Fruit fly (Drosophila melanogaster) whole organism, embryonic: ENCODE measurements around the gene CG3544.

ENCODE experiments used
- Adf1 ChIP-seq: fragments of 200-800 bp; sonication (Bioruptor generic); IDR thresholded peaks from 2 replicates; pipeline ENCODE4 v1.3.6; 2022; ENCODE audit warnings: missing biosample characterization, missing genetic modification characterization
- Atf3 ChIP-seq: fragments of 200-800 bp; sonication (Bioruptor generic); optimal IDR thresholded peaks from 3 replicates; lab custom pipeline; 2016; ENCODE audit warnings: missing biosample characterization, missing genetic modification characterization
- Atf6 ChIP-seq: fragments of 200-800 bp; sonication (Bioruptor generic); IDR thresholded peaks from 2 replicates; pipeline ENCODE4 v1.3.6; 2022; ENCODE audit warnings: missing biosample characterization, missing genetic modification characterization
- Bdp1 ChIP-seq: fragments of 200-800 bp; sonication (Bioruptor generic); optimal IDR thresholded peaks from 3 replicates; lab custom pipeline; 2016; ENCODE audit warnings: missing biosample characterization, missing genetic modification characterization
- Blimp-1 ChIP-seq: fragments of 200-800 bp; sonication (Bioruptor generic); optimal IDR thresholded peaks from 3 replicates; lab custom pipeline; 2018; ENCODE audit warnings: missing biosample characterization, missing genetic modification characterization, mild to moderate bottlenecking, moderate library complexity, missing genetic modification reagents
- CG10147 ChIP-seq: fragments of 200-800 bp; sonication (Bioruptor generic); optimal IDR thresholded peaks from 2 replicates; lab custom pipeline; 2019; ENCODE audit warnings: missing biosample characterization, mild to moderate bottlenecking, missing genetic modification characterization, moderate library complexity
- CG10267 ChIP-seq: fragments of 200-800 bp; sonication (Bioruptor generic); optimal IDR thresholded peaks from 2 replicates; lab custom pipeline; 2018; ENCODE audit warnings: missing biosample characterization, mild to moderate bottlenecking, missing genetic modification characterization, moderate library complexity
- CG11085 ChIP-seq: fragments of 200-800 bp; sonication (Bioruptor generic); IDR thresholded peaks from 2 replicates; pipeline ENCODE4 v1.3.6; 2022; ENCODE audit warnings: missing biosample characterization, missing genetic modification characterization
- CG11398 ChIP-seq: fragments of 200-800 bp; sonication (Bioruptor generic); optimal IDR thresholded peaks from 2 replicates; lab custom pipeline; 2016; ENCODE audit warnings: missing biosample characterization, missing genetic modification characterization
- CG12769 ChIP-seq: fragments of 200-800 bp; sonication (Bioruptor generic); optimal IDR thresholded peaks from 2 replicates; lab custom pipeline; 2019; ENCODE audit warnings: missing biosample characterization, mild to moderate bottlenecking, missing genetic modification characterization, moderate library complexity
- CG14860 ChIP-seq: fragments of 200-800 bp; sonication (Bioruptor generic); IDR thresholded peaks from 3 replicates; pipeline ENCODE4 v1.3.6; 2022; ENCODE audit warnings: missing biosample characterization, missing genetic modification characterization; ENCODE audit not compliant: partially characterized antibody
- CG15514 ChIP-seq: fragments of 200-800 bp; sonication (Bioruptor generic); optimal IDR thresholded peaks from 3 replicates; lab custom pipeline; 2017; ENCODE audit warnings: missing biosample characterization, missing genetic modification characterization, mild to moderate bottlenecking, moderate library complexity, missing genetic modification reagents
- CG17912 ChIP-seq: fragments of 200-800 bp; sonication (Bioruptor generic); optimal IDR thresholded peaks from 2 replicates; lab custom pipeline; 2018; ENCODE audit warnings: missing biosample characterization, mild to moderate bottlenecking, missing genetic modification characterization
- CG30020 ChIP-seq: fragments of 200-800 bp; optimal IDR thresholded peaks from 2 replicates; lab custom pipeline; 2019; ENCODE audit warnings: missing biosample characterization, mild to moderate bottlenecking, missing genetic modification characterization, moderate library complexity
- CG32767 ChIP-seq: fragments of 200-800 bp; sonication (Bioruptor generic); IDR thresholded peaks from 2 replicates; pipeline ENCODE4 v1.3.6; 2022; ENCODE audit warnings: missing biosample characterization, missing genetic modification characterization
- CG5953 ChIP-seq: fragments of 200-800 bp; sonication (Bioruptor generic); IDR thresholded peaks from 2 replicates; pipeline ENCODE4 v1.3.6; 2022; ENCODE audit warnings: missing biosample characterization, missing genetic modification characterization
- CG6791 ChIP-seq: fragments of 200-800 bp; sonication (Bioruptor generic); IDR thresholded peaks from 3 replicates; pipeline ENCODE4 v1.3.6; 2022; ENCODE audit warnings: missing biosample characterization, missing genetic modification characterization; ENCODE audit not compliant: partially characterized antibody
- CG7556 ChIP-seq: fragments of 200-800 bp; sonication (Bioruptor generic); optimal IDR thresholded peaks from 2 replicates; lab custom pipeline; 2017; ENCODE audit warnings: missing biosample characterization, mild to moderate bottlenecking, missing genetic modification characterization
- CG8290 ChIP-seq, 3 experiments: fragments of 200-800 bp; sonication (Bioruptor generic); optimal IDR thresholded peaks; 2 replicates each; lab custom pipeline; 2016 to 2019; ENCODE audit warnings: missing biosample characterization in 3 of 3, missing genetic modification characterization in 3 of 3, mild to moderate bottlenecking in 2 of 3, moderate library complexity in 1 of 3
- CG8359 ChIP-seq: fragments of 200-800 bp; sonication (Bioruptor generic); optimal IDR thresholded peaks from 2 replicates; lab custom pipeline; 2017; ENCODE audit warnings: missing biosample characterization, mild to moderate bottlenecking, missing genetic modification characterization, borderline replicate concordance
- CG8924 ChIP-seq: fragments of 200-800 bp; optimal IDR thresholded peaks from 3 replicates; lab custom pipeline; 2019; ENCODE audit warnings: missing biosample characterization, mild to moderate bottlenecking, missing genetic modification characterization, moderate library complexity
- E2f2 ChIP-seq: fragments of 200-800 bp; sonication (Bioruptor generic); IDR thresholded peaks from 2 replicates; pipeline ENCODE4 v1.3.6; 2022; ENCODE audit warnings: missing biosample characterization, missing genetic modification characterization
- Elba2 ChIP-seq: fragments of 200-800 bp; sonication (Bioruptor generic); optimal IDR thresholded peaks from 3 replicates; lab custom pipeline; 2016; ENCODE audit warnings: missing biosample characterization, missing genetic modification characterization
- HLH3B ChIP-seq: fragments of 200-800 bp; sonication (Bioruptor generic); IDR thresholded peaks from 2 replicates; pipeline ENCODE4 v1.3.6; 2022; ENCODE audit warnings: missing biosample characterization, missing genetic modification characterization
- Hr78 ChIP-seq, 2 experiments: fragments of 200-800 bp in 1 of 2; fragments of >200 bp in 1 of 2; sonication (Bioruptor generic) in 1 of 2; optimal IDR thresholded peaks; 2 replicates each; lab custom pipeline; 2017 to 2019; ENCODE audit warnings: missing biosample characterization in 2 of 2, missing genetic modification characterization in 2 of 2, mild to moderate bottlenecking in 1 of 2, moderate library complexity in 1 of 2
- Neu2 ChIP-seq: fragments of 200-800 bp; sonication (Bioruptor generic); optimal IDR thresholded peaks from 3 replicates; lab custom pipeline; 2016; ENCODE audit warnings: missing biosample characterization, missing genetic modification characterization, borderline replicate concordance
- Nf-YC ChIP-seq: fragments of 200-800 bp; optimal IDR thresholded peaks from 3 replicates; lab custom pipeline; 2019; ENCODE audit warnings: missing biosample characterization, mild to moderate bottlenecking, missing genetic modification characterization, moderate library complexity
- Pdp1 ChIP-seq, 2 experiments: fragments of 200-800 bp; sonication (Bioruptor generic); optimal IDR thresholded peaks; 3 replicates each; lab custom pipeline; 2016; ENCODE audit warnings: missing biosample characterization in 2 of 2, missing genetic modification characterization in 2 of 2, mild to moderate bottlenecking in 1 of 2, moderate library complexity in 1 of 2
- Side ChIP-seq: fragments of 200-800 bp; sonication (Bioruptor generic); optimal IDR thresholded peaks from 2 replicates; lab custom pipeline; 2016; ENCODE audit warnings: missing biosample characterization, missing genetic modification characterization
- Usf ChIP-seq: fragments of 200-800 bp; sonication (Bioruptor generic); optimal IDR thresholded peaks from 2 replicates; lab custom pipeline; 2017; ENCODE audit warnings: missing genotype, missing biosample characterization, missing genetic modification characterization
- cg ChIP-seq: fragments of 200-800 bp; sonication (Bioruptor generic); optimal IDR thresholded peaks from 3 replicates; lab custom pipeline; 2019; ENCODE audit warnings: missing biosample characterization, mild to moderate bottlenecking, missing genetic modification characterization, moderate library complexity
- chinmo ChIP-seq: fragments of 200-800 bp; sonication (Bioruptor generic); IDR thresholded peaks from 4 replicates; pipeline ENCODE4 v1.3.6; 2022; ENCODE audit warnings: missing biosample characterization, missing genetic modification characterization; ENCODE audit not compliant: partially characterized antibody
- chm ChIP-seq: fragments of 200-800 bp; sonication (Bioruptor generic); IDR thresholded peaks from 2 replicates; pipeline ENCODE4 v1.3.6; 2022; ENCODE audit warnings: missing biosample characterization, missing genetic modification characterization
- dmrt11E ChIP-seq: fragments of 200-800 bp; sonication (Bioruptor generic); optimal IDR thresholded peaks from 3 replicates; lab custom pipeline; 2018; ENCODE audit warnings: missing biosample characterization, mild to moderate bottlenecking, missing genetic modification characterization, moderate library complexity
- fru ChIP-seq: fragments of >200 bp; optimal IDR thresholded peaks from 2 replicates; lab custom pipeline; 2017
- fu2 ChIP-seq: fragments of 200-800 bp; sonication (Bioruptor generic); optimal IDR thresholded peaks from 2 replicates; lab custom pipeline; 2016; ENCODE audit warnings: missing biosample characterization, missing genetic modification characterization
- hbn ChIP-seq: fragments of 200-800 bp; sonication (Bioruptor generic); IDR thresholded peaks from 2 replicates; pipeline ENCODE4 v1.3.6; 2022; ENCODE audit warnings: missing biosample characterization, missing genetic modification characterization; ENCODE audit not compliant: partially characterized antibody
- odd ChIP-seq: fragments of 200-800 bp; sonication (Bioruptor generic); optimal IDR thresholded peaks from 2 replicates; lab custom pipeline; 2017; ENCODE audit warnings: missing biosample characterization, mild to moderate bottlenecking, missing genetic modification characterization
- pb ChIP-seq: fragments of 200-800 bp; sonication (Bioruptor generic); optimal IDR thresholded peaks from 3 replicates; lab custom pipeline; 2016; ENCODE audit warnings: missing biosample characterization, missing genetic modification characterization
- pita ChIP-seq: fragments of 200-800 bp; sonication (Bioruptor generic); optimal IDR thresholded peaks from 2 replicates; lab custom pipeline; 2017; ENCODE audit warnings: missing biosample characterization, mild to moderate bottlenecking, missing genetic modification characterization
- pzg ChIP-seq: fragments of 200-800 bp; sonication (Bioruptor generic); optimal IDR thresholded peaks from 3 replicates; lab custom pipeline; 2018; ENCODE audit warnings: missing biosample characterization, mild to moderate bottlenecking, missing genetic modification characterization, moderate library complexity
- repo ChIP-seq: fragments of 200-800 bp; sonication (Bioruptor generic); optimal IDR thresholded peaks from 2 replicates; lab custom pipeline; 2016; ENCODE audit warnings: missing biosample characterization, missing genetic modification characterization
- sc ChIP-seq, 3 experiments: fragments of >200 bp in 2 of 3; fragments of 200-800 bp in 1 of 3; sonication (Bioruptor generic) in 1 of 3; optimal IDR thresholded peaks; 2 replicates in 2 of 3; 3 replicates in 1 of 3; lab custom pipeline; 2017; ENCODE audit warnings: mild to moderate bottlenecking in 1 of 3, missing biosample characterization in 1 of 3, missing genetic modification characterization in 1 of 3, missing genetic modification reagents in 1 of 3
- sqz ChIP-seq: fragments of 200-800 bp; sonication (Bioruptor generic); optimal IDR thresholded peaks from 3 replicates; lab custom pipeline; 2018; ENCODE audit warnings: missing biosample characterization, mild to moderate bottlenecking, missing genetic modification characterization
- stwl ChIP-seq: fragments of 200-800 bp; sonication (Bioruptor generic); optimal IDR thresholded peaks from 3 replicates; lab custom pipeline; 2018; ENCODE audit warnings: missing biosample characterization, mild to moderate bottlenecking, missing genetic modification characterization, moderate library complexity
- trem ChIP-seq: fragments of 200-800 bp; optimal IDR thresholded peaks from 3 replicates; lab custom pipeline; 2019; ENCODE audit warnings: missing biosample characterization, mild to moderate bottlenecking, missing genetic modification characterization, moderate library complexity
- tx ChIP-seq: fragments of 200-800 bp; sonication (Bioruptor generic); optimal IDR thresholded peaks from 2 replicates; lab custom pipeline; 2016; ENCODE audit warnings: missing biosample characterization, missing genetic modification characterization
- wek ChIP-seq: fragments of 200-800 bp; sonication (Bioruptor generic); optimal IDR thresholded peaks from 3 replicates; lab custom pipeline; 2018; ENCODE audit warnings: missing biosample characterization, mild to moderate bottlenecking, missing genetic modification characterization, moderate library complexity
- zen2 ChIP-seq: fragments of 200-800 bp; sonication (Bioruptor generic); IDR thresholded peaks from 3 replicates; pipeline ENCODE4 v1.3.6; 2022; ENCODE audit warnings: missing biosample characterization, missing genetic modification characterization; ENCODE audit not compliant: partially characterized antibody

CG3544 gene

DNA sequence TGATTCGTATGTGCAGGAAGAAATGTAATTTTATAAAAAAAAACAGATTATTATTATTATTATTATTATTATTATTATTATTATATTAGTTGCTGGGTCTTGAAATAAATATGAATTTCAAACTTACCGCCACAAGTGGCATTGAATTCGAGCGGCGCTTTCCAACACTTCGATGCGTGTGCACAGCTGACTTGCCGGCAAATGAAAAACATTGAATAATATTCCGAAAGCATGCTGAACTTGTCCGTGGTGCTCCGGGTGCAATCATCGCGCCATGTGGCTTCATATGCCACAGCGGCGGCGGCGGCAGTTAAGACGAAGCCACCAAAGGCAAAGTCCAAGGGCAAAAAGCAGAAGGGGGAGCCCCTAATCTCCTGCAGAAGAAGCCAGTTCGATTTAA, 27.3 kb downstream of the CG3544 start, which contains the start of gene Dbp21E2 (continued):
- TF ChIP-seq Neu2 (no peak), CG5953 (GFP tag; lab: Robert Waterston, UW) (no peak), fu2 (GFP tag; lab: Kevin White, UChicago) (no peak), CG8924 (no peak), CG8290 (GFP tag; optimal IDR thresholded peaks at IDR 0.05; lab: Kevin White, UChicago) (no peak), CG8290 (tag; optimal IDR thresholded peaks at IDR 0.05; lab: Kevin White, UChicago) (no peak), odd (GFP tag; lab: Kevin White, UChicago) (no peak), Hr78 (GFP tag; optimal IDR thresholded peaks at IDR 0.05; lab: Kevin White, UChicago) (no peak), Nf-YC (tag; lab: Kevin White, UChicago) (no peak), dmrt11E (no peak), pb (GFP tag; lab: Kevin White, UChicago) (no peak), tx (GFP tag; lab: Kevin White, UChicago) (no peak), CG32767 (GFP tag; lab: Robert Waterston, UW) (no peak), pzg (GFP tag; lab: Kevin White, UChicago) (peak; percentile 24), CG14860 (no peak), sqz (no peak), CG10147 (GFP tag; lab: Kevin White, UChicago) (no peak), chinmo (GFP tag; lab: Robert Waterston, UW) (0 out of 4 replicates have a peak, but pooled peaks have one; percentile 6), CG8359 (GFP tag; lab: Kevin White, UChicago) (no peak), pita (GFP tag; lab: Kevin White, UChicago) (no peak), Side (GFP tag; lab: Kevin White, UChicago) (no peak), CG11085 (GFP tag; lab: Robert Waterston, UW) (no peak), Pdp1 (GFP tag; optimal IDR thresholded peaks at IDR 0.05; lab: Kevin White, UChicago) (peak in 1 of 2 experiments; percentile 87), CG11398 (GFP tag; lab: Kevin White, UChicago) (no peak), Atf6 (no peak), CG17912 (GFP tag; lab: Kevin White, UChicago) (no peak), wek (GFP tag; lab: Kevin White, UChicago) (no peak), chm (GFP tag; lab: Robert Waterston, UW) (no peak), zen2 (GFP tag; lab: Robert Waterston, UW) (no peak), CG30020 (tag; lab: Kevin White, UChicago) (no peak), E2f2 (peak; percentile 93), stwl (tag; lab: Kevin White, UChicago) (no peak), HLH3B (GFP tag; lab: Robert Waterston, UW) (no peak), repo (no peak), CG12769 (tag; lab: Kevin White, UChicago) (no peak), Usf (GFP tag; lab: Kevin White, UChicago) (no peak), Atf3 (GFP tag; lab: Kevin White, UChicago) (no peak), Blimp-1 (GFP tag; lab: Kevin White, UChicago) (no peak), CG6791 (no peak), CG15514 (GFP tag; lab: Kevin White, UChicago) (peak; percentile 11), sc (optimal IDR thresholded peaks at IDR 0.05; lab: Kevin White, UChicago) (no peak), sc (GFP tag; optimal IDR thresholded peaks at IDR 0.05; lab: Kevin White, UChicago) (no peak), Bdp1 (no peak), trem (tag; lab: Kevin White, UChicago) (no peak), hbn (GFP tag; lab: Robert Waterston, UW) (no peak), Elba2 (no peak), cg (GFP tag; lab: Kevin White, UChicago) (no peak), fru (lab: Kevin White, UChicago) (no peak), Adf1 (no peak), CG7556 (GFP tag; lab: Kevin White, UChicago) (no peak), CG10267 (tag; lab: Kevin White, UChicago) (peak; percentile 83)
